Fruit fly (Drosophila melanogaster) whole organism: Measurements from ENCODE around the gene CG17292.

Source experiments
- CG8478 ChIP-seq: fragments of >200 bp; optimal IDR thresholded peaks from 2 replicates; lab custom pipeline; 2018; ENCODE audit warnings: inconsistent platforms
- Dll ChIP-seq: fragments of >200 bp; optimal IDR thresholded peaks from 2 replicates; lab custom pipeline; 2017
- EcR ChIP-seq, 2 experiments: fragments of >200 bp; optimal IDR thresholded peaks; 2 replicates each; lab custom pipeline; 2017; ENCODE audit warnings: missing biosample characterization in 2 of 2, missing genetic modification characterization in 2 of 2, missing genetic modification reagents in 2 of 2
- pan ChIP-seq: fragments of >200 bp; optimal IDR thresholded peaks from 2 replicates; lab custom pipeline; 2017

dm6 chr2L:8342395-8342794, 27.9 kb upstream of the CG17292 start, which contains the start of gene CG14273:
- no peak for TF ChIP-seq Dll (lab: Kevin White, UChicago)
- TF ChIP-seq CG8478 (lab: Kevin White, UChicago) = no peak
- TF ChIP-seq pan (lab: Kevin White, UChicago) = no peak
- no peak for TF ChIP-seq EcR (GFP tag; optimal IDR thresholded peaks at IDR 0.05; lab: Kevin White, UChicago)
